Worm (Caenorhabditis elegans): ENCODE data around the gene ceh-28.

DNA sequence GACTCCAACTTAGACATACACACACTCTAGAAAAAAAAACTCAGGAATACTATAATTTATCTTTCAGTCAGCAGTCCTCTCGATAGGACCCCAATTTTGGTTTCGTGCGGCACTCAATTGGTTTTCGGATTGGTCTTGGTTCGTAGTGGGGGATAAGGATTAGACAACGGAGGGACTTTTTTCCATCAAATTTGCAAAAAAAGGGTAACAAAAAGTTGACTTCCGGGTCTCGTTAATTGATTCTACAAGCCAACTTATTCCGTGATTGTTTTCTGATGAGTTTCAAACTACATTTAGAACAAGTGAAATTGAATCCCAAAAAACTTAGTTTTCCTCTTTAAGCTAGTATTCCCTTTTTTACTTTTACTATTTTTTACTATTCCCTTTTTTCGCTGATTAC lies 40.1 kb upstream of the ceh-28 start:
- TF ChIP-seq elt-3 (tag; optimal IDR thresholded peaks at IDR 0.05) = no peak
- TF ChIP-seq mml-1 (tag; optimal IDR thresholded peaks at IDR 0.05) = no peak
- TF ChIP-seq lin-39 (tag; optimal IDR thresholded peaks at IDR 0.05) = no peak
- TF ChIP-seq snpc-4 (tag; optimal IDR thresholded peaks at IDR 0.05) = no peak
- no peak for TF ChIP-seq nhr-23 (tag; optimal IDR thresholded peaks at IDR 0.05)
- TF ChIP-seq ztf-4 (tag; optimal IDR thresholded peaks at IDR 0.05) = no peak

Data from whole organism, L3 larva.